Fruit fly (Drosophila melanogaster): ENCODE results near the gene Scsalpha1.
A peak's percentile ranks its signal among the peaks of the same experiment; 100 is the strongest.

The Scsalpha1 gene

DNA sequence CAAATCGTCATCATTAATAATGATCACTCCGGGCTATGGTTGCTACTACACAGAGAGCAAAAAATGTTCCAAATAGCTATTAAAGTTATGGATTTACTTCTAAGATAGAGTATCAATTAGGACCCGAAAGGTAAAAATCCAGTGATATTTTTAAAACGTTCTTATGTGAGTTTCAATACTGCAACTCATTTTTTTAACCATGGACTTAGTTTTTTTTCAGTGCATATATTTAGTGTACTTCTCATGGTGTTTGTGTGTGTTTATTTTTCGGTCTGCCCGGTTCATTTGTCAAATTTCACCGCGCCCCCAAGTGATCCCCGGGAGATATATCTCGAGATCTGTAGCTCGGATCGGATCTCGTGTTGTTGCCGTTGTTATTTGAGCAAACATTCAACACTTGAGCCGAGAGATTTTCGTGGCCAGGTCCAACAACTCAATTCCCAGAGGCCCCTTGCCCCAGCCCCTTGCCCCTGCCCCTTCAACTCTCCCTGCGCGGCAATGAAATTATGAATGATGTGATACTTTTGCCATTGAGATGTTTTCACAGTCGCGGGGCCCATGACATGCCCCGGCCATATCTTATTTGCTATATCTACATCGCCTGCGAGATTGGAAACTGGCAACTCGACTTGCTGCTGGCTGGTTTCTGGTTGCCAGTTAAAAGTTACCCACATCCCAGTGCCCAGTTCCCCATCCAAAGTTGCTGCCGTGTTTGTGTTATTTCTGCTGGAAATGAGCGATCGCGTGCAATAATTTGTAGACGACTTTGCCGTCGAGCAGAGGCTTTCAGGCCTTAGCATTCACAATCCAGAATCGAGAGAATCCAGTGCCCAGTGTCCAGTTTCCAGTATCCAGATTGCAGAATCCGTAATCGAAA, 48.7 kb downstream of the Scsalpha1 start (continued):
- no peak for TF ChIP-seq h (optimal IDR thresholded peaks at IDR 0.05)
- TF ChIP-seq gt (GFP tag; IDR thresholded peaks at IDR 0.05), result no peak
- peak; percentile 76 for TF ChIP-seq Sox102F (GFP tag; optimal IDR thresholded peaks at IDR 0.05)
- TF ChIP-seq CG7745 (tag; optimal IDR thresholded peaks at IDR 0.05), result peak; percentile 57
- no peak for TF ChIP-seq CG6791 (GFP tag; IDR thresholded peaks at IDR 0.05; ENCODE audit: partially characterized antibody)
- TF ChIP-seq ase (GFP tag; IDR thresholded peaks at IDR 0.05), result no peak
- no peak for TF ChIP-seq aop (GFP tag; IDR thresholded peaks at IDR 0.05)
- peak; percentile 32 for TF ChIP-seq CG4854 (GFP tag; optimal IDR thresholded peaks at IDR 0.05)
- no peak for TF ChIP-seq sc (optimal IDR thresholded peaks at IDR 0.05)
- TF ChIP-seq sc (GFP tag; optimal IDR thresholded peaks at IDR 0.05), result peak; percentile 54
- TF ChIP-seq HHEX (GFP tag; optimal IDR thresholded peaks at IDR 0.05), result peak; percentile 38
- TF ChIP-seq CG9727 (GFP tag; optimal IDR thresholded peaks at IDR 0.05), result peak; percentile 85
- TF ChIP-seq CG17385 (GFP tag; optimal IDR thresholded peaks at IDR 0.05), result peak; percentile 49
- peak; percentile 48; the same call in 1 of the 2 replicates for TF ChIP-seq ttk (GFP tag; IDR thresholded peaks at IDR 0.05)
- TF ChIP-seq CG3726 (GFP tag; IDR thresholded peaks at IDR 0.05), result no peak
- no peak for TF ChIP-seq Trl (optimal IDR thresholded peaks at IDR 0.05)
- TF ChIP-seq Trl (GFP tag; optimal IDR thresholded peaks at IDR 0.05), result no peak
- TF ChIP-seq ac (GFP tag; optimal IDR thresholded peaks at IDR 0.05), result no peak
- no peak for TF ChIP-seq CG34422 (GFP tag; IDR thresholded peaks at IDR 0.05)
- no peak for TF ChIP-seq CG31365 (tag; optimal IDR thresholded peaks at IDR 0.05)
- TF ChIP-seq zf30C (GFP tag; optimal IDR thresholded peaks at IDR 0.05), result peak; percentile 75
- TF ChIP-seq lab (GFP tag; optimal IDR thresholded peaks at IDR 0.05), result peak; percentile 37
- TF ChIP-seq zfh1 (GFP tag; IDR thresholded peaks at IDR 0.05), result peak; percentile 76; the same call in 2 of the 3 replicates
- TF ChIP-seq gcm2 (GFP tag; optimal IDR thresholded peaks at IDR 0.05), result peak; percentile 22
- TF ChIP-seq CG32532 (GFP tag; IDR thresholded peaks at IDR 0.05), result no peak
- TF ChIP-seq Scr (GFP tag; IDR thresholded peaks at IDR 0.05; ENCODE audit: partially characterized antibody), result no peak
- TF ChIP-seq onecut (GFP tag; IDR thresholded peaks at IDR 0.05), result peak; percentile 59
- peak; percentile 65 for TF ChIP-seq btn (GFP tag; optimal IDR thresholded peaks at IDR 0.05)
- TF ChIP-seq CG13287 (GFP tag; IDR thresholded peaks at IDR 0.05; ENCODE audit: partially characterized antibody), result no peak
- TF ChIP-seq ab (GFP tag; optimal IDR thresholded peaks at IDR 0.05), result no peak
- no peak for TF ChIP-seq amos (GFP tag; IDR thresholded peaks at IDR 0.05; ENCODE audit: partially characterized antibody)
- peak; percentile 58 for TF ChIP-seq CG7556 (GFP tag; optimal IDR thresholded peaks at IDR 0.05)
- peak; percentile 47 for TF ChIP-seq CG4424 (GFP tag; optimal IDR thresholded peaks at IDR 0.05)
- peak; percentile 92 for TF ChIP-seq Med (GFP tag)
- no peak for TF ChIP-seq CG15514 (GFP tag; optimal IDR thresholded peaks at IDR 0.05)
- TF ChIP-seq z (GFP tag; IDR thresholded peaks at IDR 0.05), result peak; percentile 75
- TF ChIP-seq tll (GFP tag; optimal IDR thresholded peaks at IDR 0.05), result no peak
- peak; percentile 3 for TF ChIP-seq HLH54F (GFP tag; optimal IDR thresholded peaks at IDR 0.05)
- TF ChIP-seq CG18476 (GFP tag; optimal IDR thresholded peaks at IDR 0.05), result peak; percentile 56
- TF ChIP-seq vfl (GFP tag; optimal IDR thresholded peaks at IDR 0.05), result no peak
- no peak for TF ChIP-seq CG2199 (GFP tag; IDR thresholded peaks at IDR 0.05)
- TF ChIP-seq shn (GFP tag; optimal IDR thresholded peaks at IDR 0.05), result peak; percentile 60
- TF ChIP-seq Oaz (GFP tag; IDR thresholded peaks at IDR 0.05), result no peak
- no peak for TF ChIP-seq CG8478 (optimal IDR thresholded peaks at IDR 0.05)
- TF ChIP-seq CG12769 (tag; optimal IDR thresholded peaks at IDR 0.05), result peak; percentile 40
- TF ChIP-seq Fer2 (tag; optimal IDR thresholded peaks at IDR 0.05), result no peak
- TF ChIP-seq H2.0 (GFP tag; IDR thresholded peaks at IDR 0.05), result peak; percentile 41; the same call in 1 of the 2 replicates
- peak; percentile 93 for TF ChIP-seq Ets65A (GFP tag)
- TF ChIP-seq D (optimal IDR thresholded peaks at IDR 0.05), result no peak
- TF ChIP-seq D (GFP tag; optimal IDR thresholded peaks at IDR 0.05), result peak; percentile 81
- no peak for TF ChIP-seq CG5180 (GFP tag; optimal IDR thresholded peaks at IDR 0.05)

Data from whole organism, embryonic.